Fruit fly (Drosophila melanogaster): ENCODE measurements around the gene CG13445.
A peak's percentile ranks its signal among the peaks of the same experiment; 100 is the strongest.

The CG13445 gene

dm6 chr3L:15815353-15816142 is 6.3 kb downstream of the CG13445 start (continued):
- TF ChIP-seq CG7987 (GFP tag; optimal IDR thresholded peaks at IDR 0.05), result no peak
- peak in 1 of 3 experiments; percentile 71 for TF ChIP-seq lola (GFP tag; optimal IDR thresholded peaks at IDR 0.05)
- TF ChIP-seq HHEX (GFP tag; optimal IDR thresholded peaks at IDR 0.05), result peak; percentile 69
- TF ChIP-seq CG6175 (GFP tag; IDR thresholded peaks at IDR 0.05), result no peak
- peak; percentile 52; the same call in 1 of the 2 replicates for TF ChIP-seq HLH3B (GFP tag; IDR thresholded peaks at IDR 0.05)
- peak; percentile 46 for TF ChIP-seq CG8281 (tag; optimal IDR thresholded peaks at IDR 0.05)
- TF ChIP-seq HmgD (GFP tag; optimal IDR thresholded peaks at IDR 0.05), result no peak
- TF ChIP-seq mirr (GFP tag; optimal IDR thresholded peaks at IDR 0.05), result no peak
- TF ChIP-seq slou (GFP tag; optimal IDR thresholded peaks at IDR 0.05), result peak; percentile 44
- peak; percentile 54 for TF ChIP-seq CG17328 (GFP tag; IDR thresholded peaks at IDR 0.05)
- TF ChIP-seq CG43689 (GFP tag; IDR thresholded peaks at IDR 0.05), result no peak
- TF ChIP-seq CG1024 (GFP tag; IDR thresholded peaks at IDR 0.05), result no peak
- no peak for TF ChIP-seq CG1603 (tag; optimal IDR thresholded peaks at IDR 0.05)
- no peak for TF ChIP-seq sr (GFP tag; IDR thresholded peaks at IDR 0.05)
- TF ChIP-seq gcm2 (GFP tag; optimal IDR thresholded peaks at IDR 0.05), result peak; percentile 44
- TF ChIP-seq Side (GFP tag; optimal IDR thresholded peaks at IDR 0.05), result peak; percentile 40
- peak; percentile 80 for TF ChIP-seq CG10979 (tag; optimal IDR thresholded peaks at IDR 0.05)
- peak; percentile 5 to 62 for TF ChIP-seq chif (GFP tag; optimal IDR thresholded peaks at IDR 0.05)
- peak; percentile 69 for TF ChIP-seq vvl (GFP tag; IDR thresholded peaks at IDR 0.05)
- TF ChIP-seq cad (GFP tag; optimal IDR thresholded peaks at IDR 0.05), result no peak
- no peak for TF ChIP-seq CG18011 (GFP tag; optimal IDR thresholded peaks at IDR 0.05)
- TF ChIP-seq Gug (GFP tag; IDR thresholded peaks at IDR 0.05), result no peak
- peak; percentile 81 for TF ChIP-seq CG9727 (GFP tag; optimal IDR thresholded peaks at IDR 0.05)
- no peak for TF ChIP-seq Optix (GFP tag; IDR thresholded peaks at IDR 0.05)
- peak; percentile 68 for TF ChIP-seq Ptx1 (GFP tag; IDR thresholded peaks at IDR 0.05)
- TF ChIP-seq aop (GFP tag; IDR thresholded peaks at IDR 0.05), result no peak
- TF ChIP-seq CG15011 (GFP tag; optimal IDR thresholded peaks at IDR 0.05), result peak; percentile 73
- TF ChIP-seq eve (GFP tag; optimal IDR thresholded peaks at IDR 0.05), result peak in 1 of 2 experiments; percentile 82
- TF ChIP-seq Nf-YB (GFP tag; optimal IDR thresholded peaks at IDR 0.05), result peak; percentile 50
- TF ChIP-seq gcm (GFP tag; optimal IDR thresholded peaks at IDR 0.05), result peak; percentile 76
- peak; percentile 55 for TF ChIP-seq CG18764 (GFP tag; optimal IDR thresholded peaks at IDR 0.05)
- TF ChIP-seq Six4 (GFP tag; optimal IDR thresholded peaks at IDR 0.05), result peak; percentile 39
- TF ChIP-seq her (GFP tag; optimal IDR thresholded peaks at IDR 0.05), result no peak
- TF ChIP-seq Ssrp (tag; optimal IDR thresholded peaks at IDR 0.05), result peak; percentile 53
- peak; percentile 48 for TF ChIP-seq CG3407 (GFP tag; optimal IDR thresholded peaks at IDR 0.05)
- peak; percentile 59 to 65 for TF ChIP-seq Pdp1 (GFP tag; optimal IDR thresholded peaks at IDR 0.05)
- TF ChIP-seq CG5953 (GFP tag; IDR thresholded peaks at IDR 0.05), result peak; percentile 23; the same call in 1 of the 2 replicates
- TF ChIP-seq jumu (GFP tag; optimal IDR thresholded peaks at IDR 0.05), result peak; percentile 19
- TF ChIP-seq CG13624 (GFP tag; optimal IDR thresholded peaks at IDR 0.05), result peak; percentile 46
- no peak for TF ChIP-seq ac (GFP tag; optimal IDR thresholded peaks at IDR 0.05)
- no peak; the same call in 1 of the 2 replicates for TF ChIP-seq CG6689 (GFP tag; IDR thresholded peaks at IDR 0.05)
- no peak for TF ChIP-seq Neu2 (GFP tag; optimal IDR thresholded peaks at IDR 0.05; ENCODE audit: borderline replicate concordance)
- peak; percentile 73 for TF ChIP-seq CG13296 (GFP tag; optimal IDR thresholded peaks at IDR 0.05)
- no peak for TF ChIP-seq CG7745 (tag; optimal IDR thresholded peaks at IDR 0.05)
- peak; percentile 61 for TF ChIP-seq Fer3 (tag; optimal IDR thresholded peaks at IDR 0.05)
- no peak for TF ChIP-seq CG10274 (GFP tag; optimal IDR thresholded peaks at IDR 0.05)
- no peak for TF ChIP-seq CG34224 (GFP tag; IDR thresholded peaks at IDR 0.05; ENCODE audit: partially characterized antibody)
- TF ChIP-seq crp (GFP tag; optimal IDR thresholded peaks at IDR 0.05), result peak in 1 of 2 experiments; percentile 11
- TF ChIP-seq CG17912 (GFP tag; optimal IDR thresholded peaks at IDR 0.05), result no peak
